Worm (Caenorhabditis elegans) whole organism, mixed stage, embryonic: Measurements from ENCODE around the gene skr-15.

Source experiments
- M03D4.4 ChIP-seq: sonication (generic microtip); optimal IDR thresholded peaks from 2 replicates; lab custom pipeline; 2017; ENCODE audit warnings: mild to moderate bottlenecking, missing genetic modification characterization, missing compliant biosample characterization
- bed-3 ChIP-seq: fragments of 200-800 bp; sonication (Bioruptor generic); optimal IDR thresholded peaks from 3 replicates; lab custom pipeline; 2018; ENCODE audit warnings: mild to moderate bottlenecking, missing genetic modification characterization, moderate library complexity, missing compliant biosample characterization
- blmp-1 ChIP-seq: fragments of 150-350 bp; optimal IDR thresholded peaks from 2 replicates; lab custom pipeline; 2014; ENCODE audit warnings: missing biosample characterization, missing genetic modification characterization
- ceh-39 ChIP-seq: fragments of 150-350 bp; optimal IDR thresholded peaks from 2 replicates; lab custom pipeline; 2014; ENCODE audit warnings: missing biosample characterization, missing genetic modification characterization
- ceh-43 ChIP-seq: fragments of 200-800 bp; sonication (Bioruptor generic); optimal IDR thresholded peaks from 2 replicates; lab custom pipeline; 2018; ENCODE audit warnings: mild to moderate bottlenecking, missing genetic modification characterization, moderate library complexity, missing compliant biosample characterization
- ceh-83 ChIP-seq: fragments of 200-800 bp; sonication (Bioruptor generic); optimal IDR thresholded peaks from 2 replicates; lab custom pipeline; 2018; ENCODE audit warnings: mild to moderate bottlenecking, missing genetic modification characterization, missing compliant biosample characterization
- ces-1 ChIP-seq: fragments of 150-350 bp; optimal IDR thresholded peaks from 2 replicates; lab custom pipeline; 2014; ENCODE audit warnings: missing biosample characterization, missing genetic modification reagents, missing genetic modification characterization
- cnd-1 ChIP-seq: fragments of 200-800 bp; sonication (Bioruptor generic); optimal IDR thresholded peaks from 2 replicates; lab custom pipeline; 2018; ENCODE audit warnings: mild to moderate bottlenecking, missing genetic modification characterization, missing compliant biosample characterization
- drap-1 ChIP-seq: fragments of 200-800 bp; sonication (Bioruptor generic); optimal IDR thresholded peaks from 3 replicates; lab custom pipeline; 2018; ENCODE audit warnings: mild to moderate bottlenecking, missing genetic modification characterization, missing compliant biosample characterization
- elt-1 ChIP-seq: sonication (generic microtip); optimal IDR thresholded peaks from 2 replicates; lab custom pipeline; 2017; ENCODE audit warnings: missing genetic modification characterization, mild to moderate bottlenecking, missing compliant biosample characterization, antibody characterized with exemption, moderate library complexity, borderline replicate concordance; ENCODE audit not compliant: insufficient read depth
- elt-3 ChIP-seq: fragments of 150-350 bp; optimal IDR thresholded peaks from 2 replicates; lab custom pipeline; 2014; ENCODE audit warnings: missing biosample characterization, missing genetic modification characterization
- flh-1 ChIP-seq: fragments of 200-800 bp; sonication (Bioruptor generic); optimal IDR thresholded peaks from 2 replicates; lab custom pipeline; 2018; ENCODE audit warnings: mild to moderate bottlenecking, missing genetic modification characterization, moderate library complexity, missing compliant biosample characterization
- hlh-1 ChIP-seq: fragments of 150-350 bp; optimal IDR thresholded peaks from 2 replicates; lab custom pipeline; 2014; ENCODE audit warnings: missing biosample characterization, missing genetic modification reagents, missing genetic modification characterization
- lin-13 ChIP-seq: fragments of 150-350 bp; optimal IDR thresholded peaks from 2 replicates; lab custom pipeline; 2014; ENCODE audit warnings: missing biosample characterization, missing genetic modification characterization
- lin-32 ChIP-seq: fragments of 200-800 bp; sonication (Bioruptor generic); optimal IDR thresholded peaks from 2 replicates; lab custom pipeline; 2018; ENCODE audit warnings: mild to moderate bottlenecking, missing genetic modification characterization, missing compliant biosample characterization
- lsy-2 ChIP-seq: fragments of 150-350 bp; optimal IDR thresholded peaks from 2 replicates; lab custom pipeline; 2014; ENCODE audit warnings: missing biosample characterization, missing genetic modification characterization
- mab-5 ChIP-seq: fragments of 150-350 bp; optimal IDR thresholded peaks from 2 replicates; lab custom pipeline; 2014; ENCODE audit warnings: missing biosample characterization, missing genetic modification characterization
- mls-2 ChIP-seq: sonication (generic microtip); optimal IDR thresholded peaks from 2 replicates; lab custom pipeline; 2016; ENCODE audit warnings: mild to moderate bottlenecking, missing genetic modification characterization, moderate library complexity, missing compliant biosample characterization
- nhr-2 ChIP-seq: fragments of 150-350 bp; optimal IDR thresholded peaks from 2 replicates; lab custom pipeline; 2014; ENCODE audit warnings: missing biosample characterization, missing genetic modification characterization
- nhr-237 ChIP-seq: fragments of 150-350 bp; optimal IDR thresholded peaks from 2 replicates; lab custom pipeline; 2014; ENCODE audit warnings: missing biosample characterization, missing genetic modification characterization
- nhr-28 ChIP-seq: fragments of 150-350 bp; optimal IDR thresholded peaks from 2 replicates; lab custom pipeline; 2014; ENCODE audit warnings: missing biosample characterization, missing genetic modification characterization
- nhr-76 ChIP-seq: sonication (generic microtip); optimal IDR thresholded peaks from 2 replicates; lab custom pipeline; 2017; ENCODE audit warnings: missing biosample characterization, missing genetic modification characterization
- pha-4 ChIP-seq: fragments of 150-350 bp; optimal IDR thresholded peaks from 2 replicates; lab custom pipeline; 2018; ENCODE audit warnings: missing biosample characterization, missing genetic modification reagents, missing genetic modification characterization
- sem-2 ChIP-seq: fragments of 200-800 bp; sonication (Bioruptor generic); optimal IDR thresholded peaks from 2 replicates; lab custom pipeline; 2018; ENCODE audit warnings: mild to moderate bottlenecking, missing genetic modification characterization, missing compliant biosample characterization
- snpc-4 ChIP-seq: fragments of 150-350 bp; optimal IDR thresholded peaks from 2 replicates; lab custom pipeline; 2014; ENCODE audit warnings: missing biosample characterization, missing genetic modification characterization
- sptf-1 ChIP-seq: sonication (generic microtip); optimal IDR thresholded peaks from 2 replicates; lab custom pipeline; 2017; ENCODE audit warnings: mild to moderate bottlenecking, missing genetic modification characterization, moderate library complexity, missing compliant biosample characterization
- tbx-8 ChIP-seq: fragments of 200-800 bp; sonication (Bioruptor generic); optimal IDR thresholded peaks from 2 replicates; lab custom pipeline; 2018; ENCODE audit warnings: mild to moderate bottlenecking, missing genetic modification characterization, moderate library complexity, missing compliant biosample characterization
- unc-120 ChIP-seq: sonication (generic microtip); optimal IDR thresholded peaks from 2 replicates; lab custom pipeline; 2017; ENCODE audit warnings: missing genetic modification characterization, missing compliant biosample characterization; ENCODE audit not compliant: poor library complexity, severe bottlenecking
- unc-39 ChIP-seq: fragments of 150-350 bp; optimal IDR thresholded peaks from 2 replicates; lab custom pipeline; 2014; ENCODE audit warnings: missing biosample characterization, missing genetic modification characterization
- unc-62 ChIP-seq: fragments of 150-350 bp; optimal IDR thresholded peaks from 2 replicates; lab custom pipeline; 2014; ENCODE audit warnings: missing biosample characterization, missing genetic modification reagents, missing genetic modification characterization
- zip-8 ChIP-seq: fragments of 150-350 bp; optimal IDR thresholded peaks from 2 replicates; lab custom pipeline; 2014; ENCODE audit warnings: missing biosample characterization, missing genetic modification characterization
- ztf-11 ChIP-seq: fragments of 150-350 bp; optimal IDR thresholded peaks from 2 replicates; lab custom pipeline; 2014; ENCODE audit warnings: missing biosample characterization, missing genetic modification characterization

Gene skr-15

DNA sequence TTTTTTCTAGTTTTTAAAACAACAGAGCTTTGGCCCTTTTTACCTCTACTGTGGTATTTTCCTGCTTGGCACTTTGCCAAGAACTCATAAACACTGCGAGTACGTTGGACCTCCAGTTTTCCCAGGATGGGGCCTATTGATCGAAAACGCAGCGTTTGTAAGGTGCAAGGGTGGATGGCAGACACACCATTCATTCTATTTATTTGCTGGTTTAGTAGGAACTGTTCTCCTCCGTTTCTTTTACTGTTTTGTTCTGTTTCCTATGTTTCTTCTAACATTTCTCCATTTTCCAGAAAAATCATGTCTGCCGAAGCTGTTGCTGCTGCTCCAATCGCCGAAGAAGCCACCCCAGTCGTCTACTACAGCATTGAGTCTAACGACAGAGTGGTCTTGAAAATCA, at the start of gene skr-15:
skr-15 (plus strand) TSS at position 301 of the 400 bp plus-strand sequence.
- TF ChIP-seq sem-2 (GFP tag; lab: Kevin White, UChicago), result no peak
- no peak for TF ChIP-seq hlh-1
- TF ChIP-seq nhr-2 (tag; lab: Kevin White, UChicago), result no peak
- no peak for TF ChIP-seq nhr-76
- no peak for TF ChIP-seq ceh-43 (GFP tag; lab: Kevin White, UChicago)
- TF ChIP-seq blmp-1, result no peak
- no peak for TF ChIP-seq nhr-237 (tag; lab: Kevin White, UChicago)
- TF ChIP-seq mls-2 (tag; lab: Kevin White, UChicago), result no peak
- no peak for TF ChIP-seq lsy-2
- TF ChIP-seq M03D4.4 (tag; lab: Kevin White, UChicago), result no peak
- no peak for TF ChIP-seq bed-3 (GFP tag; lab: Kevin White, UChicago)
- TF ChIP-seq nhr-28 (tag; lab: Kevin White, UChicago), result no peak
- TF ChIP-seq ces-1 (GFP tag; lab: Kevin White, UChicago), result no peak
- no peak for TF ChIP-seq ceh-39 (tag; lab: Kevin White, UChicago)

DNA sequence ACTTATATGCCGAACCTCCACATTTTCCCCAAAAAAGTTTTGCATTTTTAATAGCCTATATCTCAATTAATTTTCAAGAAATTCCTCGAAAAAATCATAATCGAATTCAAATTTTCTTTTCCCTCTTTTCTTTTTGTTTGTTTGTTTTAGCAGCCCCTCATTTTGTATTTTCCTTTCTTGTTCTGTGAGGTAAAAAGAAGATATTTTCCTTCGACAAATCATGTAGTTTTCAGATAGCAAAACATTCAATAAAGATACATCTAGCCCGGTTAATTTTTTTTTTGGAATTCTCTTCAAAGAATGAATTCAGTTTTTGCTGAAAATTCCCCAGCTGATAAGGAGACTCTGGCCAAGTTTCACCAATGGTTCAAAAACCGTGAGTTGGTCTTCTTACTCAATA, 48.2 kb upstream of the skr-15 start, which contains the start of gene T24E12.3:
T24E12.3 (plus strand) TSS at position 301 of the 400 bp plus-strand sequence.
- no peak for TF ChIP-seq sptf-1 (tag; lab: Kevin White, UChicago)
- no peak for TF ChIP-seq nhr-237 (tag; lab: Kevin White, UChicago)
- TF ChIP-seq unc-39 (tag; lab: Kevin White, UChicago), result no peak
- TF ChIP-seq mls-2 (tag; lab: Kevin White, UChicago), result no peak
- TF ChIP-seq unc-62 (GFP tag; lab: Kevin White, UChicago), result no peak
- TF ChIP-seq snpc-4 (tag; lab: Kevin White, UChicago), result no peak
- no peak for TF ChIP-seq unc-120 (tag; lab: Kevin White, UChicago)
- TF ChIP-seq flh-1, result no peak
- TF ChIP-seq lin-32 (GFP tag; lab: Kevin White, UChicago), result no peak
- TF ChIP-seq ceh-39 (tag; lab: Kevin White, UChicago), result no peak
- TF ChIP-seq ces-1 (GFP tag; lab: Kevin White, UChicago), result no peak
- TF ChIP-seq nhr-28 (tag; lab: Kevin White, UChicago), result no peak
- no peak for TF ChIP-seq ztf-11 (tag; lab: Kevin White, UChicago)
- no peak for TF ChIP-seq elt-3
- no peak for TF ChIP-seq M03D4.4 (tag; lab: Kevin White, UChicago)
- TF ChIP-seq nhr-2 (tag; lab: Kevin White, UChicago), result no peak
- no peak for TF ChIP-seq ceh-83 (GFP tag; lab: Kevin White, UChicago)
- no peak for TF ChIP-seq mab-5 (tag; lab: Kevin White, UChicago)
- no peak for TF ChIP-seq nhr-76
- no peak for TF ChIP-seq hlh-1

DNA sequence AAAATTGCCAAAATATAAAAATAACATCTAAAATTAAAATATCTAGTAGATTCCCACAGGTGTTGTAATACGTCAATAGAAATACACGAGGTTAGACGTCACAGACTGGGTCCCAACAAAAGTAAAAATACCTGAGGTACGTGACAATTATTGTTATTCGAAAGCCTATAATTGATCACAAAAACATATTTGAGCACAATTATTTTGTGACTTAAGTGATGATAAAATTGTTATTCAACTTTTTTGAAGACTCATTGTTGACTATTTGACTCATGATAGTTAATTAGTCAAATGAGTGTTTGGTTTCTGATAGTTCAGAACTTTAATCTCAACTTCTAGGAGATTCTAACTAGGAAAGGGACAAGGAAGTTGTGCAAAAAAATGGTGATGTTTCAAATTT, 46.2 kb upstream of the skr-15 start:
- no peak for TF ChIP-seq zip-8 (tag; lab: Kevin White, UChicago)
- no peak for TF ChIP-seq drap-1 (GFP tag; lab: Kevin White, UChicago)
- no peak for TF ChIP-seq mab-5 (tag; lab: Kevin White, UChicago)
- no peak for TF ChIP-seq sptf-1 (tag; lab: Kevin White, UChicago)
- TF ChIP-seq elt-1 (tag; lab: Kevin White, UChicago), result no peak
- no peak for TF ChIP-seq ceh-43 (GFP tag; lab: Kevin White, UChicago)
- no peak for TF ChIP-seq nhr-76
- no peak for TF ChIP-seq unc-62 (GFP tag; lab: Kevin White, UChicago)
- TF ChIP-seq elt-3, result no peak
- no peak for TF ChIP-seq hlh-1
- TF ChIP-seq lin-13 (tag; lab: Kevin White, UChicago), result no peak
- TF ChIP-seq nhr-237 (tag; lab: Kevin White, UChicago), result no peak
- TF ChIP-seq unc-120 (tag; lab: Kevin White, UChicago), result no peak
- TF ChIP-seq cnd-1 (tag; lab: Kevin White, UChicago), result no peak
- TF ChIP-seq M03D4.4 (tag; lab: Kevin White, UChicago), result no peak
- no peak for TF ChIP-seq tbx-8 (GFP tag; lab: Kevin White, UChicago)
- TF ChIP-seq nhr-28 (tag; lab: Kevin White, UChicago), result no peak
- TF ChIP-seq ztf-11 (tag; lab: Kevin White, UChicago), result no peak

DNA sequence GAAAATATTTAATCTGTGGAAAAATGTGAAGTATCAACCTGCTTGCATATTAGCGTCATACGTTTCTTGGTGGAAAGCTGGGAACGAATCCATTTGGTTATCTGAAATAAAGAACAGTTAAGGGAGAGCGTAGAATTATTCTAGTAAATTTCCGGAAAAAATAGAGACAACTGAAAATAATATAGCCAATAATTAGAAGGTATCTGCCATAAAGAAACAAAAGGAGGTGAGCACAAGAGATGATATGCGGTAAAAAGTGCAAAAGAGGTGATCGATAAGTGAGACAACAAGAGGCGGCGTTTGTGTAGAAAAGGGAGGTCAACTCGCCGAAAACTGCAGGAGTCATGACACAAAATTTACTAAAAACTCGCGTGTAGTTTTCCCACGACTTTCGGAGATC, 44.5 kb upstream of the skr-15 start, which contains the start of gene T24E12.11:
T24E12.11 (minus strand) TSS at position 101 of the 400 bp plus-strand sequence.
- no peak for TF ChIP-seq unc-120 (tag; lab: Kevin White, UChicago)
- no peak for TF ChIP-seq ceh-39 (tag; lab: Kevin White, UChicago)
- TF ChIP-seq lin-32 (GFP tag; lab: Kevin White, UChicago), result no peak
- no peak for TF ChIP-seq pha-4
- TF ChIP-seq flh-1, result no peak
- no peak for TF ChIP-seq ces-1 (GFP tag; lab: Kevin White, UChicago)
- no peak for TF ChIP-seq tbx-8 (GFP tag; lab: Kevin White, UChicago)
- TF ChIP-seq blmp-1, result no peak
